Worm (Caenorhabditis elegans): ENCODE results near the gene egli-1.

The egli-1 gene

ce11 chrII:9283668-9284357, 39.9 kb upstream of the egli-1 start:
- TF ChIP-seq ceh-28 (tag; optimal IDR thresholded peaks at IDR 0.05) (peak; percentile 71), mdl-1 (tag; optimal IDR thresholded peaks at IDR 0.05) (peak; percentile 82), nhr-77 (tag; optimal IDR thresholded peaks at IDR 0.05) (no peak), pha-4 (tag; optimal IDR thresholded peaks at IDR 0.05) (peak; percentile 82), jun-1 (tag; optimal IDR thresholded peaks at IDR 0.05) (peak; percentile 72), snpc-4 (tag; optimal IDR thresholded peaks at IDR 0.05) (no peak), nhr-25 (tag; optimal IDR thresholded peaks at IDR 0.05) (peak; percentile 62), nfya-1 (tag; optimal IDR thresholded peaks at IDR 0.05; ENCODE audit: insufficient read depth) (peak; percentile 69), ama-1 (optimal IDR thresholded peaks at IDR 0.05) (peak; percentile 24), ceh-9 (tag; optimal IDR thresholded peaks at IDR 0.05) (no peak), aly-2 (tag; optimal IDR thresholded peaks at IDR 0.05) (no peak), nhr-67 (tag; optimal IDR thresholded peaks at IDR 0.05) (no peak), pqm-1 (tag; optimal IDR thresholded peaks at IDR 0.05) (peak; percentile 75), R02D3.7 (tag; optimal IDR thresholded peaks at IDR 0.05) (no peak), egl-27 (tag; optimal IDR thresholded peaks at IDR 0.05) (peak; percentile 29), nhr-28 (tag; optimal IDR thresholded peaks at IDR 0.05) (no peak), nhr-43 (tag; optimal IDR thresholded peaks at IDR 0.05; ENCODE audit: poor library complexity, severe bottlenecking) (peak; percentile 90), lsy-12 (tag; optimal IDR thresholded peaks at IDR 0.05) (peak; percentile 54), elt-1 (tag; optimal IDR thresholded peaks at IDR 0.05) (peak; percentile 32), mml-1 (tag; optimal IDR thresholded peaks at IDR 0.05) (peak; percentile 29), sea-2 (GFP tag; optimal IDR thresholded peaks at IDR 0.05) (no peak), unc-39 (tag; optimal IDR thresholded peaks at IDR 0.05) (no peak), skn-1 (tag; optimal IDR thresholded peaks at IDR 0.05) (peak; percentile 70), nhr-11 (tag; optimal IDR thresholded peaks at IDR 0.05) (peak; percentile 8), egl-5 (tag; optimal IDR thresholded peaks at IDR 0.05) (peak; percentile 42), ztf-11 (tag; optimal IDR thresholded peaks at IDR 0.05) (no peak), elt-3 (tag; optimal IDR thresholded peaks at IDR 0.05) (peak in 1 of 3 experiments; percentile 51), elt-2 (tag; optimal IDR thresholded peaks at IDR 0.05) (peak; percentile 89), ceh-16 (tag; optimal IDR thresholded peaks at IDR 0.05) (no peak), fos-1 (tag; optimal IDR thresholded peaks at IDR 0.05) (peak; percentile 74), nhr-23 (tag; optimal IDR thresholded peaks at IDR 0.05) (peak; percentile 84), lin-39 (tag; optimal IDR thresholded peaks at IDR 0.05) (peak; percentile 51), tbx-2 (tag; optimal IDR thresholded peaks at IDR 0.05) (no peak), fkh-10 (GFP tag; optimal IDR thresholded peaks at IDR 0.05) (no peak), eor-1 (tag; optimal IDR thresholded peaks at IDR 0.05) (no peak)

DNA sequence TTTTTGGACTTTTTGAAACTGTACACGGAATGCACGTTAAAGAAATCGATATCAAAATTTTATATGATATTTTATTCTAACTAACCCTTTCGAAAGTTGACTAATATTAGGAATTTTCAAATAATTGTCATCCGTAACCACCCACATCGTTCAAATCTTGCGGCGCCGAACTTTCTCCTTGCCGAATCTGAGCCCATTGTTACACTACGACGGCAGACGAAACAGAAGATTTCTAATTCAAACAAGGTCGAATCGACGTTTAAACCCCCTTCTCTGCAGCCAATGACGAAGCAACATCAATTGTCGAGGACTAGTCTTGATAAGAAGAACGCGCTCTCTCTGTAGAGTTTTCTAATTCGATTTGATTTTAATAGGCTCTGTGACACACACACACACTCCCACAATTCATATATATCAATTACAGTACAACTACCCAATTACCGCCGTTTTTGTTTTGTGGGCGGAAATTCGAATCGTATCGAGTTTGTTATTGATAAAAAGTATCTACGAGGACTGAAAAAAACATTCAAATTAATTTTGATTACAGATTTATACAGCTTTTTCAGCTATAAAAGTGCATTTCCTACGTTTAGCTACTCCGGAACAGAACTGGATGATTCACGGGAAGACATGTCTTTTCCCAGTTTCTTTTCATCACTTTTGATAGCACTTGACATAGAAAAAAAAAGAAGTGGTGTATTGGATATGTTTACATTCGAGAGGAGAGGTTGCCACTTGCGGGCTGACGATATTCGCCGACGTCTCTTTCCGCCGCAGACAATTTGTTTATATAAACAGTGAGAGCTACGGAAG, 39.2 kb upstream of the egli-1 start:
- peak; percentile 81 for TF ChIP-seq nfya-1 (tag; optimal IDR thresholded peaks at IDR 0.05; ENCODE audit: insufficient read depth)
- TF ChIP-seq elt-2 (tag; optimal IDR thresholded peaks at IDR 0.05), result peak; percentile 19
- no peak for TF ChIP-seq fos-1 (tag; optimal IDR thresholded peaks at IDR 0.05)
- no peak for TF ChIP-seq nhr-11 (tag; optimal IDR thresholded peaks at IDR 0.05)
- no peak for TF ChIP-seq elt-3 (tag; optimal IDR thresholded peaks at IDR 0.05)
- no peak for TF ChIP-seq nhr-67 (tag; optimal IDR thresholded peaks at IDR 0.05)
- TF ChIP-seq sea-2 (GFP tag; optimal IDR thresholded peaks at IDR 0.05), result no peak
- TF ChIP-seq hmg-11 (tag; optimal IDR thresholded peaks at IDR 0.05), result no peak
- TF ChIP-seq egl-27 (tag; optimal IDR thresholded peaks at IDR 0.05), result no peak
- no peak for TF ChIP-seq zag-1 (tag; optimal IDR thresholded peaks at IDR 0.05)
- peak; percentile 19 for TF ChIP-seq ama-1 (optimal IDR thresholded peaks at IDR 0.05)
- no peak for TF ChIP-seq lsy-12 (tag; optimal IDR thresholded peaks at IDR 0.05)
- no peak for TF ChIP-seq nhr-77 (tag; optimal IDR thresholded peaks at IDR 0.05)
- TF ChIP-seq mml-1 (tag; optimal IDR thresholded peaks at IDR 0.05), result no peak
- no peak for TF ChIP-seq eor-1 (tag; optimal IDR thresholded peaks at IDR 0.05)
- TF ChIP-seq daf-12 (tag; optimal IDR thresholded peaks at IDR 0.05), result no peak
- peak; percentile 34 for TF ChIP-seq ztf-4 (tag; optimal IDR thresholded peaks at IDR 0.05)
- TF ChIP-seq skn-1 (tag; optimal IDR thresholded peaks at IDR 0.05), result no peak
- no peak for TF ChIP-seq R02D3.7 (tag; optimal IDR thresholded peaks at IDR 0.05)
- no peak for TF ChIP-seq nhr-28 (tag; optimal IDR thresholded peaks at IDR 0.05)
- no peak for TF ChIP-seq ceh-82 (tag; optimal IDR thresholded peaks at IDR 0.05)
- TF ChIP-seq unc-39 (tag; optimal IDR thresholded peaks at IDR 0.05), result no peak
- no peak for TF ChIP-seq ZK546.5 (tag; optimal IDR thresholded peaks at IDR 0.05)
- no peak for TF ChIP-seq lin-15B (tag; optimal IDR thresholded peaks at IDR 0.05)
- TF ChIP-seq nhr-25 (tag; optimal IDR thresholded peaks at IDR 0.05), result peak; percentile 19
- no peak for TF ChIP-seq egl-5 (tag; optimal IDR thresholded peaks at IDR 0.05)
- TF ChIP-seq mdl-1 (tag; optimal IDR thresholded peaks at IDR 0.05), result no peak
- no peak for TF ChIP-seq jun-1 (tag; optimal IDR thresholded peaks at IDR 0.05)
- no peak for TF ChIP-seq nhr-12 (tag; optimal IDR thresholded peaks at IDR 0.05)
- peak; percentile 7 for TF ChIP-seq nhr-76 (tag; optimal IDR thresholded peaks at IDR 0.05)
- TF ChIP-seq elt-1 (tag; optimal IDR thresholded peaks at IDR 0.05), result no peak
- no peak for TF ChIP-seq fkh-10 (GFP tag; optimal IDR thresholded peaks at IDR 0.05)
- peak; percentile 72 for TF ChIP-seq pqm-1 (tag; optimal IDR thresholded peaks at IDR 0.05)
- no peak for TF ChIP-seq nhr-23 (tag; optimal IDR thresholded peaks at IDR 0.05)
- no peak for TF ChIP-seq ceh-9 (tag; optimal IDR thresholded peaks at IDR 0.05)
- TF ChIP-seq aly-2 (tag; optimal IDR thresholded peaks at IDR 0.05), result no peak
- TF ChIP-seq unc-62 (GFP tag; optimal IDR thresholded peaks at IDR 0.05), result no peak
- TF ChIP-seq nhr-43 (tag; optimal IDR thresholded peaks at IDR 0.05; ENCODE audit: poor library complexity, severe bottlenecking), result no peak
- TF ChIP-seq pha-4 (tag; optimal IDR thresholded peaks at IDR 0.05), result peak; percentile 71
- TF ChIP-seq tbx-2 (tag; optimal IDR thresholded peaks at IDR 0.05), result no peak
